Fruit fly (Drosophila melanogaster): ENCODE results near the gene Cds.
A peak's percentile ranks its signal among the peaks of the same experiment; 100 is the strongest.

Cds gene

dm6 chr3L:8115864-8116528, 11.6 kb upstream of the Cds start, which contains the start of the genes Arp3 and msk (continued):
- TF ChIP-seq caup (GFP tag; optimal IDR thresholded peaks at IDR 0.05; ENCODE audit: severe bottlenecking) (peak; percentile 80), CG10979 (tag; optimal IDR thresholded peaks at IDR 0.05) (peak; percentile 68), CG8089 (GFP tag; optimal IDR thresholded peaks at IDR 0.05) (peak; percentile 79), CG31388 (GFP tag; optimal IDR thresholded peaks at IDR 0.05) (peak; percentile 58), Hmr (GFP tag; optimal IDR thresholded peaks at IDR 0.05) (no peak), CG15269 (tag; optimal IDR thresholded peaks at IDR 0.05) (no peak), CG4820 (GFP tag; optimal IDR thresholded peaks at IDR 0.05) (peak; percentile 84), Eip74EF (GFP tag; optimal IDR thresholded peaks at IDR 0.05) (peak in 1 of 2 experiments; percentile 15), Ptx1 (GFP tag; IDR thresholded peaks at IDR 0.05) (peak; percentile 86), cad (GFP tag; optimal IDR thresholded peaks at IDR 0.05) (no peak), Bgb (GFP tag; IDR thresholded peaks at IDR 0.05; ENCODE audit: partially characterized antibody) (peak; percentile 51), prd (optimal IDR thresholded peaks at IDR 0.05) (no peak), prd (GFP tag; IDR thresholded peaks at IDR 0.05) (peak; percentile 81), Oaz (GFP tag; IDR thresholded peaks at IDR 0.05) (0 out of 2 replicates have a peak, but pooled peaks have one; percentile 37), CG11247 (GFP tag; IDR thresholded peaks at IDR 0.05) (peak; percentile 73), slp2 (GFP tag; optimal IDR thresholded peaks at IDR 0.05) (peak; percentile 81), ranshi (GFP tag; IDR thresholded peaks at IDR 0.05) (peak; percentile 77), CG11398 (GFP tag; optimal IDR thresholded peaks at IDR 0.05) (peak; percentile 67), Spps (tag; optimal IDR thresholded peaks at IDR 0.05) (no peak), sens-2 (GFP tag; IDR thresholded peaks at IDR 0.05) (no peak), Sry-β (GFP tag; optimal IDR thresholded peaks at IDR 0.05) (peak; percentile 8), CG7357 (GFP tag; IDR thresholded peaks at IDR 0.05) (peak; percentile 68), Fer3 (tag; optimal IDR thresholded peaks at IDR 0.05) (peak; percentile 74), Hr51 (GFP tag; optimal IDR thresholded peaks at IDR 0.05) (peak; percentile 60 to 84), CG14667 (GFP tag; IDR thresholded peaks at IDR 0.05) (peak; percentile 51), crc (GFP tag; optimal IDR thresholded peaks at IDR 0.05) (peak; percentile 82), NC2β (GFP tag; optimal IDR thresholded peaks at IDR 0.05) (peak; percentile 88), CrebB (tag; optimal IDR thresholded peaks at IDR 0.05) (peak; percentile 35), cg (GFP tag; optimal IDR thresholded peaks at IDR 0.05) (peak; percentile 88), stwl (tag; optimal IDR thresholded peaks at IDR 0.05) (peak; percentile 75), CG34376 (GFP tag; optimal IDR thresholded peaks at IDR 0.05) (peak; percentile 86), CG4360 (GFP tag; IDR thresholded peaks at IDR 0.05) (no peak), Nf-YB (GFP tag; optimal IDR thresholded peaks at IDR 0.05) (peak; percentile 49), CG18599 (GFP tag; optimal IDR thresholded peaks at IDR 0.05) (no peak), lov (optimal IDR thresholded peaks at IDR 0.05) (no peak), lov (GFP tag; IDR thresholded peaks at IDR 0.05) (no peak), Ets97D (GFP tag; optimal IDR thresholded peaks at IDR 0.05) (peak; percentile 96), CG2116 (GFP tag; optimal IDR thresholded peaks at IDR 0.05) (peak; percentile 97), HLH4C (GFP tag; IDR thresholded peaks at IDR 0.05; ENCODE audit: partially characterized antibody) (peak; percentile 55; the same call in 1 of the 3 replicates), CG8478 (optimal IDR thresholded peaks at IDR 0.05) (peak; percentile 60), CG10366 (GFP tag; IDR thresholded peaks at IDR 0.05) (peak; percentile 60; the same call in 1 of the 2 replicates), CG15696 (tag; optimal IDR thresholded peaks at IDR 0.05) (peak; percentile 68), tio (GFP tag; optimal IDR thresholded peaks at IDR 0.05) (no peak), eyg (GFP tag; optimal IDR thresholded peaks at IDR 0.05) (peak; percentile 85), Hey (tag; optimal IDR thresholded peaks at IDR 0.05) (no peak), CG8765 (GFP tag; IDR thresholded peaks at IDR 0.05) (peak; percentile 47; the same call in 1 of the 2 replicates), CG12155 (GFP tag; optimal IDR thresholded peaks at IDR 0.05) (peak; percentile 86), CG7987 (GFP tag; optimal IDR thresholded peaks at IDR 0.05) (peak; percentile 60), Dll (GFP tag; IDR thresholded peaks at IDR 0.05; ENCODE audit: partially characterized antibody) (peak; percentile 53; the same call in 2 of the 4 replicates)
